Worm (Caenorhabditis elegans) whole organism, dauer: Measurements from ENCODE around the gene F35H10.5.

Experiments used
- unc-62 ChIP-seq: sonication (generic microtip); optimal IDR thresholded peaks from 2 replicates; lab custom pipeline; 2017; ENCODE audit warnings: missing biosample characterization, missing genetic modification reagents, missing genetic modification characterization

F35H10.5 gene

ce11 chrIV:8289105-8289504 is 11.5 kb upstream of the F35H10.5 start:
- no peak for TF ChIP-seq unc-62 (GFP tag; lab: Kevin White, UChicago)

ce11 chrIV:8289505-8289579 is 11.2 kb upstream of the F35H10.5 start, which contains the start of gene nucl-1:
Gene nucl-1 (minus strand): TSS chrIV:8289530.
- TF ChIP-seq unc-62 (GFP tag; lab: Kevin White, UChicago) = no peak

ce11 chrIV:8289580-8290323 is 10.8 kb upstream of the F35H10.5 start, which contains the start of gene daf-31:
Gene daf-31 (plus strand): TSS chrIV:8290273.
- TF ChIP-seq unc-62 (GFP tag; lab: Kevin White, UChicago) = no peak

ce11 chrIV:8291232-8291631 is 9.3 kb upstream of the F35H10.5 start, which contains the start of gene K07H8.2:
Gene K07H8.2 (plus strand): TSS chrIV:8291532.
- no peak for TF ChIP-seq unc-62 (GFP tag; lab: Kevin White, UChicago)

- no peak for TF ChIP-seq unc-62 (GFP tag; lab: Kevin White, UChicago)
These were observed 5.9 kb upstream of the F35H10.5 start, which contains the start of gene tbce-1 for ce11 chrIV:8294650-8295049. Gene tbce-1 (plus strand): TSS chrIV:8294690.

ce11 chrIV:8297192-8297591 is 3.4 kb upstream of the F35H10.5 start, which contains the start of gene nprl-3:
Gene nprl-3 (plus strand): TSS chrIV:8297492.
- TF ChIP-seq unc-62 (GFP tag; lab: Kevin White, UChicago) = no peak

- TF ChIP-seq unc-62 (GFP tag; lab: Kevin White, UChicago) = no peak
These were observed 932 bp upstream of the F35H10.5 start, which contains the start of gene F35H10.6 for ce11 chrIV:8299636-8300035. Gene F35H10.6 (plus strand): TSS chrIV:8299936.

ce11 chrIV:8301925-8302324 is 1.4 kb downstream of the F35H10.5 start:
- no peak for TF ChIP-seq unc-62 (GFP tag; lab: Kevin White, UChicago)

ce11 chrIV:8302648-8303161 is 2.1 kb downstream of the F35H10.5 start:
- no peak for TF ChIP-seq unc-62 (GFP tag; lab: Kevin White, UChicago)

- no peak for TF ChIP-seq unc-62 (GFP tag; lab: Kevin White, UChicago)
These were observed 3.1 kb downstream of the F35H10.5 start, which contains the start of gene vha-5 for ce11 chrIV:8303668-8304067. Gene vha-5 (plus strand): TSS chrIV:8303968.

- no peak for TF ChIP-seq unc-62 (GFP tag; lab: Kevin White, UChicago)
These were observed 6.8 kb downstream of the F35H10.5 start for ce11 chrIV:8307408-8307807.

ce11 chrIV:8312105-8312504 is 11.5 kb downstream of the F35H10.5 start:
- no peak for TF ChIP-seq unc-62 (GFP tag; lab: Kevin White, UChicago)

ce11 chrIV:8312846-8313245 is 12.3 kb downstream of the F35H10.5 start, which contains the start of gene F35H10.10:
Gene F35H10.10 (minus strand): TSS chrIV:8312946.
- TF ChIP-seq unc-62 (GFP tag; lab: Kevin White, UChicago) = no peak

- TF ChIP-seq unc-62 (GFP tag; lab: Kevin White, UChicago) = no peak
These were observed 17.2 kb downstream of the F35H10.5 start for ce11 chrIV:8317800-8318199.

ce11 chrIV:8318799-8319198 is 18.2 kb downstream of the F35H10.5 start:
- no peak for TF ChIP-seq unc-62 (GFP tag; lab: Kevin White, UChicago)

- no peak for TF ChIP-seq unc-62 (GFP tag; lab: Kevin White, UChicago)
These were observed 25.1 kb downstream of the F35H10.5 start, which contains the start of gene F35H10.3 for ce11 chrIV:8325667-8326066. Gene F35H10.3 (plus strand): TSS chrIV:8325967.

- TF ChIP-seq unc-62 (GFP tag; lab: Kevin White, UChicago) = no peak
These were observed 28.3 kb downstream of the F35H10.5 start, which contains the start of gene F35H10.2 for ce11 chrIV:8328913-8329312. Gene F35H10.2 (plus strand): TSS chrIV:8329213.
